Fruit fly (Drosophila melanogaster): ENCODE results near the gene CG13875.

Gene CG13875

DNA sequence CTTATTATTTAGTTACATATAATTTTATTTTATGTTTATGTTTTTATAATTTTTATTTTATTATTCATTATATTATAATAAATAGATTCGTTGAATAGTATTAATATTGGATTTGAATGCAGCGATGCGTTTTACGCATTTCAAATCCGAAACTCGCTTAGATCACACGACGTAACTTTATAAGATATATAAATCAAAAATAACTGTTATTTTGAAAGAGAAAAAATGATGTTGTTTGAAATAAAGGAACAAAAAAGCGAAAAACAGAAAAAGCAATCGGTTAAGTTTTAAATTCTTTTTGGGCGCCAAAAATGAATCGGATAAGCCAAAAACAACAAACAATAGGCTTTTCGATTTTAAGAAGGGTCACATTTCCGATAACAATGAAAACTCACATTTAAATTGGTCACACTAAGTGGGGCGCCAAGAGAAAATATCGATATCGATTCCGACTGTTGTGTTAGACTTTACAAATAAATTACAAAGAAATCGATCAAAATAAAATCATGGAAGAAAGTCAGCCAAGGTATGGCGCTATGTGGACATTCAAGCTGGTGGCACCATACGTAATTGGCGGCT is 33.6 kb upstream of the CG13875 start, which contains the start of gene CG6845 (continued):
- TF ChIP-seq CG14965 (GFP tag; optimal IDR thresholded peaks at IDR 0.05; ENCODE audit: borderline replicate concordance) (no peak), CG1832 (GFP tag; optimal IDR thresholded peaks at IDR 0.05) (no peak), Ravus (GFP tag; IDR thresholded peaks at IDR 0.05) (no peak), CG2889 (GFP tag; IDR thresholded peaks at IDR 0.05) (no peak), CG6813 (GFP tag; optimal IDR thresholded peaks at IDR 0.05) (no peak), NfI (GFP tag; optimal IDR thresholded peaks at IDR 0.05) (no peak), YL-1 (GFP tag; optimal IDR thresholded peaks at IDR 0.05) (peak; percentile 9), CG2678 (tag; optimal IDR thresholded peaks at IDR 0.05) (no peak), Lpt (GFP tag; optimal IDR thresholded peaks at IDR 0.05) (no peak), zfh2 (GFP tag; optimal IDR thresholded peaks at IDR 0.05) (no peak), zf30C (GFP tag; optimal IDR thresholded peaks at IDR 0.05) (no peak), CG6175 (GFP tag; IDR thresholded peaks at IDR 0.05) (no peak), CG7357 (GFP tag; IDR thresholded peaks at IDR 0.05) (no peak), Meics (GFP tag; optimal IDR thresholded peaks at IDR 0.05) (no peak), p53 (GFP tag; optimal IDR thresholded peaks at IDR 0.05) (no peak), Mes4 (GFP tag; optimal IDR thresholded peaks at IDR 0.05) (no peak), CG15696 (tag; optimal IDR thresholded peaks at IDR 0.05) (no peak), Mad (GFP tag; optimal IDR thresholded peaks at IDR 0.05) (no peak), rib (GFP tag; IDR thresholded peaks at IDR 0.05) (no peak), sim (GFP tag; IDR thresholded peaks at IDR 0.05) (no peak), ato (GFP tag; IDR thresholded peaks at IDR 0.05; ENCODE audit: partially characterized antibody) (peak; percentile 86), CG1603 (tag; optimal IDR thresholded peaks at IDR 0.05) (peak; percentile 63), Sry-δ (GFP tag; optimal IDR thresholded peaks at IDR 0.05) (peak; percentile 73), CG4328 (GFP tag; optimal IDR thresholded peaks at IDR 0.05) (no peak), CG4707 (GFP tag; optimal IDR thresholded peaks at IDR 0.05) (no peak), sens-2 (GFP tag; IDR thresholded peaks at IDR 0.05) (no peak), CG4730 (GFP tag; IDR thresholded peaks at IDR 0.05) (no peak), so (GFP tag; IDR thresholded peaks at IDR 0.05) (no peak), cad (GFP tag; optimal IDR thresholded peaks at IDR 0.05) (no peak), CG8478 (optimal IDR thresholded peaks at IDR 0.05) (no peak), CG17385 (GFP tag; optimal IDR thresholded peaks at IDR 0.05) (no peak), twi (tag; optimal IDR thresholded peaks at IDR 0.05) (no peak), pros (GFP tag; optimal IDR thresholded peaks at IDR 0.05) (no peak), br (optimal IDR thresholded peaks at IDR 0.05) (no peak), seq (GFP tag; IDR thresholded peaks at IDR 0.05) (no peak), Kr (GFP tag; optimal IDR thresholded peaks at IDR 0.05) (no peak), Bgb (GFP tag; IDR thresholded peaks at IDR 0.05; ENCODE audit: partially characterized antibody) (peak; percentile 84), salm (tag; optimal IDR thresholded peaks at IDR 0.05) (no peak), CG13424 (tag; optimal IDR thresholded peaks at IDR 0.05) (no peak), luna (GFP tag; optimal IDR thresholded peaks at IDR 0.05) (no peak), CG10147 (GFP tag; optimal IDR thresholded peaks at IDR 0.05) (no peak), slp2 (GFP tag; optimal IDR thresholded peaks at IDR 0.05) (no peak), shn (GFP tag; optimal IDR thresholded peaks at IDR 0.05) (no peak), HLH4C (GFP tag; IDR thresholded peaks at IDR 0.05; ENCODE audit: partially characterized antibody) (peak; percentile 93), crp (GFP tag; optimal IDR thresholded peaks at IDR 0.05) (no peak), CG13296 (GFP tag; optimal IDR thresholded peaks at IDR 0.05) (no peak), jumu (GFP tag; optimal IDR thresholded peaks at IDR 0.05) (no peak), bsh (GFP tag; optimal IDR thresholded peaks at IDR 0.05) (no peak), gcm2 (GFP tag; optimal IDR thresholded peaks at IDR 0.05) (no peak), CG10274 (GFP tag; optimal IDR thresholded peaks at IDR 0.05) (no peak), gfzf (GFP tag; optimal IDR thresholded peaks at IDR 0.05) (peak; percentile 84)

Measured in whole organism, embryonic.